Fruit fly (Drosophila melanogaster): ENCODE data around the gene TM9SF4.

The TM9SF4 gene

DNA sequence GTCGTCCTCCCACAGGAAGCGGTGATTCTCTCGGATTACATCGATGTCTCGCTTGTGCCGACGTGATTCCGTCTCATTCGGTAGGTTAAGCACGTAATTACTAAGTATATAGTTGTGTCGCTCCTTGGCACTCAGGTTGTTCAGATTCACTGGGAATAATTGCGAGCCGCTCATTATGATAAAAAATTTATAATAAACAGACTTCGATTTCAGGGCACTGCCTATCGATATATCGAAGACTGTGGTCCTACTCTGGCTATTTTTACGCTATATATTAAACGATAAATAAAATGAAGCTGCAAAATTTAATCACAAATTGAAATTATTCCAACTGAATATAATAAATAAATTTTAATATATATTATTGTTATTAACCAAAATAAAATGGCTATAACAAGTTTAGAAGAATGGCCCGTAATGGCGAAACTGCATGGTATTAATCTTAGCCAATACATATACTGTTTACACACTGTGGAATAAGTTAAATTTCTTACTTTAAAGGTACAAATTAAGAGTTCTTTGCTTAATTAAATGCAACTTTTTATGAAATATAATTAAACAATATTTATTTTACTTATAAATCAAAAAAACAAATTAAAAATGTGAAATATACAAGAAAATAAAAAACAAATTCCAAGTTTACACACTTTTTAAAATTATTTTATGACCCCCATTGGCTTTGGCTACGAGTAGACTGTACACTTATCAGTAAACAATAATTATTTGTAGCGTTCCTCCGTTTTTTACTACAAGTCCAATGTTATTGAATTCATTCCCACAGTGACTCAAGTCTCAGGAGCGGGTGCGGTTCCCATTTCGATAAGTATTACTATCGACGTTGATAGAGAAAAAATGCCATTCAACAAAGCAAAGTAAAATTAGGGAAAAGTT, 36.8 kb downstream of the TM9SF4 start, which contains the start of gene Eato (continued):
- TF ChIP-seq lz (GFP tag; optimal IDR thresholded peaks at IDR 0.05): no peak
- TF ChIP-seq Hr39 (GFP tag; optimal IDR thresholded peaks at IDR 0.05): no peak
- TF ChIP-seq CG8632 (GFP tag; optimal IDR thresholded peaks at IDR 0.05): no peak
- no peak for TF ChIP-seq CG6792 (GFP tag; optimal IDR thresholded peaks at IDR 0.05)
- TF ChIP-seq Ets21C (GFP tag; optimal IDR thresholded peaks at IDR 0.05): no peak
- TF ChIP-seq fd85E (GFP tag; optimal IDR thresholded peaks at IDR 0.05): no peak
- TF ChIP-seq CG6163 (GFP tag; IDR thresholded peaks at IDR 0.05): no peak; the same call in 2 of the 3 replicates
- peak; percentile 17 for TF ChIP-seq CG8319 (GFP tag; optimal IDR thresholded peaks at IDR 0.05)
- no peak for TF ChIP-seq CG11762 (GFP tag; optimal IDR thresholded peaks at IDR 0.05; ENCODE audit: insufficient read depth)
- no peak for TF ChIP-seq Eip93F (GFP tag; optimal IDR thresholded peaks at IDR 0.05)
- TF ChIP-seq Sox14 (GFP tag; optimal IDR thresholded peaks at IDR 0.05): peak; percentile 56
- no peak for TF ChIP-seq Eip75B (GFP tag; optimal IDR thresholded peaks at IDR 0.05)
- TF ChIP-seq CG11294 (GFP tag; IDR thresholded peaks at IDR 0.05): no peak
- TF ChIP-seq CG34406 (GFP tag; optimal IDR thresholded peaks at IDR 0.05): peak; percentile 15
- peak; percentile 35 for TF ChIP-seq CG3032 (tag; optimal IDR thresholded peaks at IDR 0.05)
- TF ChIP-seq cyc (GFP tag; optimal IDR thresholded peaks at IDR 0.05): peak; percentile 34
- no peak; the same call in 2 of the 3 replicates for TF ChIP-seq eg (GFP tag; IDR thresholded peaks at IDR 0.05)
- TF ChIP-seq CG4318 (GFP tag; optimal IDR thresholded peaks at IDR 0.05): no peak
- TF ChIP-seq CG7368 (GFP tag; optimal IDR thresholded peaks at IDR 0.05): no peak
- no peak for TF ChIP-seq dsx (GFP tag; optimal IDR thresholded peaks at IDR 0.05; ENCODE audit: poor library complexity, severe bottlenecking)
- no peak for TF ChIP-seq Hr4 (GFP tag; optimal IDR thresholded peaks at IDR 0.05)
- TF ChIP-seq spab (GFP tag; optimal IDR thresholded peaks at IDR 0.05): no peak

DNA sequence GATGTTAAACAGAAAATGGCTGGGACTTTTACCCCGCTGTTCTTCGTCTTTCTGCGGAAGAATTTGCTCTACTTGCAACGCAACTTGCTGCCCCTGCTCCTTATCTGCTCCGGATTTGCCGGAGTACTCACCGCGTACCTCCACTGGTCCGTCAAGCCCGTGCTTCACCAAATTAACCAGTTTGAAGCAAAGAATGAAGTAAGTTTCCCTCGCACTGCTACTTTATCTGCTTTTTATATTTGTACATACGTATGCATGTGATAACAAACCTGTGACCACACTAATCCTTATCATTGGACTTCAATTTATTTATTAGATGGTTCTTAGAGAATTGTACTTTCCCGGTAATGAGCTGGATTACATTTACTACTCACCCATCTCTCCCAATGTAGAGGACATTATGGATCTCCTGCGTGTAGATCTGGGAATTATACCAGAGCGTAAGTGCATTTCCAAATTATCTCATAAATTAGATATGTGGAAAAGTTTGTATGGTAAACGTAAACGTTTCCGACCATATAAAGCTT, 37.5 kb downstream of the TM9SF4 start, which contains the start of gene CG16890:
Gene CG16890, minus strand, starts transcription at position 184 of the 527 bp plus-strand sequence.
- TF ChIP-seq CG1621 (tag; optimal IDR thresholded peaks at IDR 0.05) (no peak), vri (GFP tag; optimal IDR thresholded peaks at IDR 0.05) (peak; percentile 53), fkh (GFP tag; optimal IDR thresholded peaks at IDR 0.05) (no peak), CG11762 (GFP tag; optimal IDR thresholded peaks at IDR 0.05; ENCODE audit: insufficient read depth) (no peak), Sox14 (GFP tag; optimal IDR thresholded peaks at IDR 0.05) (peak; percentile 2), Eip78C (GFP tag) (peak; percentile 44), CG11294 (GFP tag; IDR thresholded peaks at IDR 0.05) (no peak)

DNA sequence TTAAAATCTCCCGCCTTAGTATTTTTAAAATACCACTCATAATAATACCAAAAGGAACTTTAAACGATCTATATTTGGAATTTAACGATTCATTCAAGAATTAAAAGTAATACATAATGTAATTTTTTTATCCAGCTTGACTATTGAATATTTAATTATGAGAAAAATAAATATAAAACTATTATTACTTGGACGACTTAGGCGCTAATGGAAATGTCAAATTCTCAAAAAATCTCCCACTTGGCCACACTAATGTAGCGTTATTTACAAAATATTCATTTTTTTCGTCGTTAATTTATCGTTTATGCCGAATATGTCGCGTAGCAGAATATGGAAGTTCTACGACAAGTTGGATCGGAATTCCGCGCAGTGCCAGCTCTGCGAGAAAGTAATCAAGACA, 44.0 kb downstream of the TM9SF4 start, which contains the start of gene CG16863:
Gene CG16863, plus strand, starts transcription at position 245 of the 400 bp plus-strand sequence.
- no peak for TF ChIP-seq CG15336 (GFP tag; IDR thresholded peaks at IDR 0.05)
- TF ChIP-seq CG8319 (GFP tag; optimal IDR thresholded peaks at IDR 0.05): no peak
- no peak for TF ChIP-seq CG10631 (GFP tag; optimal IDR thresholded peaks at IDR 0.05)
- TF ChIP-seq CG34406 (GFP tag; optimal IDR thresholded peaks at IDR 0.05): no peak
- TF ChIP-seq CG3032 (tag; optimal IDR thresholded peaks at IDR 0.05): no peak
- no peak for TF ChIP-seq CG3919 (GFP tag; optimal IDR thresholded peaks at IDR 0.05)
- no peak for TF ChIP-seq Sox15 (GFP tag; optimal IDR thresholded peaks at IDR 0.05)
- no peak for TF ChIP-seq Lpt (GFP tag; optimal IDR thresholded peaks at IDR 0.05)
- TF ChIP-seq CG7368 (GFP tag; optimal IDR thresholded peaks at IDR 0.05): no peak
- no peak for TF ChIP-seq Met (GFP tag; optimal IDR thresholded peaks at IDR 0.05)
- no peak for TF ChIP-seq CG8119 (GFP tag; IDR thresholded peaks at IDR 0.05)
- TF ChIP-seq CG11294 (GFP tag; IDR thresholded peaks at IDR 0.05): no peak
- TF ChIP-seq Eip75B (GFP tag; optimal IDR thresholded peaks at IDR 0.05): no peak
- TF ChIP-seq fkh (GFP tag; optimal IDR thresholded peaks at IDR 0.05): no peak
- no peak for TF ChIP-seq Hr38 (GFP tag; optimal IDR thresholded peaks at IDR 0.05)

DNA sequence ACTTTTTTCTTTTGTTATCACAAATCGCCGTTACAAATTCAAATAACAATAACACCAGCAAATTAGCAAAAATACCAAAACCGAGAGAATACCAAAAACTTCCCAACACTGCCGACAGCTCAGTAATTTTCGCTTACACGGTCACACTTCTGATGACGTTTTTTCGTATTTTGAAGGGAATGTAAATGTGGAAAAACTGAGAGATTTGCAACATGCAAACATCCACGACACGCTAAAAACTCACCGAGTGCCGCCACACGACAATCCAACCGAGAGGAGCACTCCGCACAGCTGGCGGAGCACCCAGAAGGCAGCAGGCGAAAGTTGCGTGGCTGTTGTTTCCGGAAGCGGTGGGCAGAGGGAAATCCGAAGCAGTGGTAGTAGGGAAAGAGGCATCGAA, 46.7 kb downstream of the TM9SF4 start, which contains the start of gene Sec71:
Gene Sec71, plus strand, starts transcription at position 117 of the 400 bp plus-strand sequence.
- TF ChIP-seq CG6276 (GFP tag; optimal IDR thresholded peaks at IDR 0.05): no peak
- TF ChIP-seq CG6808 (GFP tag; optimal IDR thresholded peaks at IDR 0.05): no peak
- no peak for TF ChIP-seq eg (GFP tag; IDR thresholded peaks at IDR 0.05)
- TF ChIP-seq Sox14 (GFP tag; optimal IDR thresholded peaks at IDR 0.05): no peak
- no peak for TF ChIP-seq lz (GFP tag; optimal IDR thresholded peaks at IDR 0.05)
- TF ChIP-seq CG6792 (GFP tag; optimal IDR thresholded peaks at IDR 0.05): no peak
- no peak for TF ChIP-seq Hr4 (GFP tag; optimal IDR thresholded peaks at IDR 0.05)
- TF ChIP-seq CG7368 (GFP tag; optimal IDR thresholded peaks at IDR 0.05): no peak
- no peak for TF ChIP-seq topi (GFP tag; optimal IDR thresholded peaks at IDR 0.05)
- no peak for TF ChIP-seq CG31627 (GFP tag; optimal IDR thresholded peaks at IDR 0.05)
- TF ChIP-seq esn (GFP tag; optimal IDR thresholded peaks at IDR 0.05): peak; percentile 11
- TF ChIP-seq CG6854 (GFP tag; optimal IDR thresholded peaks at IDR 0.05): peak; percentile 19

Data from whole organism, prepupa.